Worm (Caenorhabditis elegans): ENCODE measurements around the gene ZC21.8.

DNA sequence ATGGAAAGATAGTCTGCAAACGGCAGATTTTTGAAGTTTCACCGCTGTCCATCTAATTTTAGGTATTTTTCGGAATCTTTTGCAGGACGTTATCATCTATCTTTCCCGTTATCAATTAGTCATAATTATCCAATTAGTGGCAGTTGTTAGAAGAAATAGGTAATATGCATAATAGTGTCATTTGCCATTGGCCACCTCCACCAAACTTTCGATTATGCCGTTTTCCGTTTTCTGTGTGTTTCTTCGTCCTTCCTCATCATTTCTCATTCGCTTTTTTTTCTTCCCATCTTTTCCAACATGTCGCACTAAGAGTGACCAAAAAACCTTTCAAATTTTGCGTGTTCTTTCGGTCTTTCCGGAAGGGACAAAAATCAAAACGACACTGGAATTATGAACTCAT lies 44.6 kb upstream of the ZC21.8 start:
- no peak for TF ChIP-seq pha-4 (tag; optimal IDR thresholded peaks at IDR 0.05)
- no peak for TF ChIP-seq nhr-237 (tag; optimal IDR thresholded peaks at IDR 0.05)
